Fruit fly (Drosophila melanogaster) Kc167 (cell line): ENCODE results near the gene MED17.

Experiments used
- Myc ChIP-seq: fragments of >200 bp; optimal IDR thresholded peaks from 2 replicates; lab custom pipeline; 2017; ENCODE audit warnings: missing external identifiers
- Sin3A ChIP-seq: fragments of >200 bp; optimal IDR thresholded peaks from 2 replicates; lab custom pipeline; 2018; ENCODE audit warnings: missing external identifiers
- h ChIP-seq: fragments of >200 bp; optimal IDR thresholded peaks from 3 replicates; lab custom pipeline; 2018; ENCODE audit warnings: missing external identifiers
- insv ChIP-seq: fragments of >200 bp; optimal IDR thresholded peaks from 3 replicates; lab custom pipeline; 2018; ENCODE audit warnings: missing external identifiers
- psq ChIP-seq: fragments of >200 bp; optimal IDR thresholded peaks from 2 replicates; lab custom pipeline; 2017; ENCODE audit warnings: missing external identifiers
- ttk ChIP-seq: sonication (Bioruptor generic); optimal IDR thresholded peaks from 2 replicates; lab custom pipeline; 2017; ENCODE audit warnings: missing external identifiers

The MED17 gene

dm6 chr3R:18167416-18168237, 21.2 kb upstream of the MED17 start, which contains the start of gene wrd:
Gene wrd, plus strand, starts transcription at chr3R:18167757.
- TF ChIP-seq Sin3A (lab: Kevin White, UChicago) (no peak), insv (lab: Kevin White, UChicago) (no peak), psq (lab: Kevin White, UChicago) (no peak), h (no peak), Myc (lab: Kevin White, UChicago) (no peak), ttk (no peak)

- TF ChIP-seq insv (lab: Kevin White, UChicago) = no peak
- no peak for TF ChIP-seq Myc (lab: Kevin White, UChicago)
- TF ChIP-seq psq (lab: Kevin White, UChicago) = no peak
- TF ChIP-seq h = no peak
- TF ChIP-seq Sin3A (lab: Kevin White, UChicago) = no peak
Observed at dm6 chr3R:18168398-18168797, 20.5 kb upstream of the MED17 start.

- TF ChIP-seq psq (lab: Kevin White, UChicago) (no peak), Sin3A (lab: Kevin White, UChicago) (no peak), ttk (no peak), insv (lab: Kevin White, UChicago) (no peak), h (no peak), Myc (lab: Kevin White, UChicago) (no peak)
Observed at dm6 chr3R:18168929-18169350, 19.9 kb upstream of the MED17 start.

dm6 chr3R:18169982-18170531, 18.8 kb upstream of the MED17 start:
- TF ChIP-seq insv (lab: Kevin White, UChicago) = no peak
- TF ChIP-seq ttk = no peak
- no peak for TF ChIP-seq psq (lab: Kevin White, UChicago)
- no peak for TF ChIP-seq Sin3A (lab: Kevin White, UChicago)
- no peak for TF ChIP-seq Myc (lab: Kevin White, UChicago)
- TF ChIP-seq h = no peak

dm6 chr3R:18171983-18172967, 16.6 kb upstream of the MED17 start:
- TF ChIP-seq Sin3A (lab: Kevin White, UChicago) (no peak), ttk (no peak), insv (lab: Kevin White, UChicago) (no peak), h (no peak), psq (lab: Kevin White, UChicago) (no peak), Myc (lab: Kevin White, UChicago) (no peak)

dm6 chr3R:18183244-18183643, 5.6 kb upstream of the MED17 start, which contains the start of gene cdm:
Gene cdm, minus strand, starts transcription at chr3R:18183479.
- TF ChIP-seq Myc (lab: Kevin White, UChicago) (no peak), h (no peak), Sin3A (lab: Kevin White, UChicago) (no peak), ttk (no peak), psq (lab: Kevin White, UChicago) (no peak), insv (lab: Kevin White, UChicago) (no peak)

dm6 chr3R:18185385-18185784, 3.5 kb upstream of the MED17 start, which contains the start of the genes Arp5 and CG7208:
Gene Arp5, plus strand, starts transcription at chr3R:18185498.
Gene CG7208, minus strand, starts transcription at chr3R:18185715.
- TF ChIP-seq ttk = no peak
- peak; percentile 42 for TF ChIP-seq psq (lab: Kevin White, UChicago)

- TF ChIP-seq Sin3A (lab: Kevin White, UChicago) (no peak), insv (lab: Kevin White, UChicago) (no peak), psq (lab: Kevin White, UChicago) (no peak), ttk (no peak), h (no peak), Myc (lab: Kevin White, UChicago) (no peak)
Observed at dm6 chr3R:18191867-18192266, 3.0 kb downstream of the MED17 start, which contains the start of gene CG14313. Gene CG14313, minus strand, starts transcription at chr3R:18191967.

dm6 chr3R:18195295-18195694, 6.4 kb downstream of the MED17 start:
- TF ChIP-seq Sin3A (lab: Kevin White, UChicago) (no peak), ttk (no peak), psq (lab: Kevin White, UChicago) (no peak), insv (lab: Kevin White, UChicago) (no peak), Myc (lab: Kevin White, UChicago) (no peak), h (no peak)

- no peak for TF ChIP-seq Myc (lab: Kevin White, UChicago)
- TF ChIP-seq psq (lab: Kevin White, UChicago) = no peak
- no peak for TF ChIP-seq h
- TF ChIP-seq ttk = no peak
- no peak for TF ChIP-seq Sin3A (lab: Kevin White, UChicago)
Observed at dm6 chr3R:18196622-18196990, 7.7 kb downstream of the MED17 start.

- TF ChIP-seq Sin3A (lab: Kevin White, UChicago) (no peak), h (no peak), insv (lab: Kevin White, UChicago) (no peak), Myc (lab: Kevin White, UChicago) (no peak), ttk (no peak), psq (lab: Kevin White, UChicago) (no peak)
Observed at dm6 chr3R:18196991-18197801, 8.3 kb downstream of the MED17 start.
